Fruit fly (Drosophila melanogaster): Measurements from ENCODE around the gene mah.

mah gene

DNA sequence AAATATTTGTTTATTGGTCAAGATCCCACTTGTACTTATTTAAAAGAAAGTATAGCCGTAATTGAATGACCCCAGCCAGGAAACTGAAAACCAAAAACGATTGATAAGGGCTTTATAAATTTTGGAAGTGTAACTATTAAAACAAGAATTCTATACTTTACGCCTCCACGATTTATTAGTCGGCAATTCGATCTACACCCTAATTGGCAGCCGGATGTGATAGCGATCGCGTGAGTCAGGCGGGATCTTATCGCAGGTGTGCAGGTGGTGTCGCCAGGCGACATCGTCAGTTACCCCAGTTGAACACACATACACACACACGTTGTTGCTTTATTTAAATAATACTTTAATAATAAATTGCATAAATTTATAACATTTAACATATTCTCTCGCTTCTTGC lies 12.9 kb upstream of the mah start:
- no peak for TF ChIP-seq CG32006 (GFP tag; optimal IDR thresholded peaks at IDR 0.05)
- TF ChIP-seq CG6854 (GFP tag; optimal IDR thresholded peaks at IDR 0.05) = no peak
- no peak for TF ChIP-seq CG11902 (GFP tag; optimal IDR thresholded peaks at IDR 0.05)
- no peak for TF ChIP-seq CG4318 (GFP tag; optimal IDR thresholded peaks at IDR 0.05)
- TF ChIP-seq CG10669 (GFP tag; optimal IDR thresholded peaks at IDR 0.05) = no peak
- no peak for TF ChIP-seq acj6 (GFP tag; optimal IDR thresholded peaks at IDR 0.05)
- TF ChIP-seq CG8119 (GFP tag; IDR thresholded peaks at IDR 0.05) = no peak

DNA sequence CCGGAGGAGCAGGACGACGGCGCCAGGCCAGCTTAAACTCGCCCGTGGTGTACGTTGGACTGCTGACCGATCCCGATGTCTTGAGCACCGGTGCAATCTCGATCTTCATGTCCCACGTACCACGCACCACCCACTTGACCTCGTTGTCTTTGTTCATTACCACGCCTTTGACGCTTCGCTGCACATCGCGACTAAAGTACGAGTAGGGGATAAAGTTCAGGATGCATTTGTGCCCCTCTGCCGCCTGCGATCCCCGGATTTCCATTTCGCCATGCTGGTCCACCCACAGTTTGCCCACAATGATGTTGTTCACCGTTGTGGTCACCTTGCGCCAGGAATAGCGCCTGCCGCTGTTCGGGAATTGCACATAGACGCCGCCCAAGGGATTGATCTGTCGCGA lies 11.7 kb upstream of the mah start:
- TF ChIP-seq CG9139 (GFP tag; optimal IDR thresholded peaks at IDR 0.05) (peak; percentile 23), CG11762 (GFP tag; optimal IDR thresholded peaks at IDR 0.05; ENCODE audit: insufficient read depth) (no peak), ss (GFP tag; optimal IDR thresholded peaks at IDR 0.05) (peak; percentile 47 to 78)

DNA sequence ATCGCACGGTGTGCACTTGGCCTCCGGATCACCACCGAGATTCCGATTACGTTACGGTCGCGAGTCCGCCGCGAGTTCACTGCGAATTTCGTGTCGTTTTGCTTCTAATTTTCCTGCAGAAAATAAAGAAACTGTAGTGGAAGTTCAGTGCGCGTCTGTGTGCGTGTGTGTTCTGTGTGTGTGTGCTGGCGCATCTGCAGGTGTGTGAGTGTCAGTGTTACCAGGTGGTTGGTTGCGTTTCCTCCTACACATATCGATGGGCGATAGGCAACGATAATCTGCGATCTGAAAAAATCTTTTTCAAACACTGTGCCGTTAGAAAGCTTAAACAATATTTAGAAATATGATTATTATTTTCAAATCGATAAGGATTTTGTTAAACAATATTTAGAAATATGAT lies 9.4 kb upstream of the mah start, which contains the start of gene Osbp:
Gene Osbp (minus strand): TSS at position 174 of the 400 bp plus-strand sequence.
- TF ChIP-seq CG6808 (GFP tag; optimal IDR thresholded peaks at IDR 0.05) = no peak
- no peak for TF ChIP-seq Eip93F (GFP tag; optimal IDR thresholded peaks at IDR 0.05)
- no peak for TF ChIP-seq CG34406 (GFP tag; optimal IDR thresholded peaks at IDR 0.05)
- TF ChIP-seq Sox102F (GFP tag; optimal IDR thresholded peaks at IDR 0.05) = no peak
- TF ChIP-seq CG11902 (GFP tag; optimal IDR thresholded peaks at IDR 0.05) = no peak
- TF ChIP-seq CG8119 (GFP tag; IDR thresholded peaks at IDR 0.05) = no peak
- no peak for TF ChIP-seq CG7368 (GFP tag; optimal IDR thresholded peaks at IDR 0.05)
- peak; percentile 4 for TF ChIP-seq esn (GFP tag; optimal IDR thresholded peaks at IDR 0.05)
- TF ChIP-seq Sox14 (GFP tag; optimal IDR thresholded peaks at IDR 0.05) = peak; percentile 43
- no peak for TF ChIP-seq Eip75B (GFP tag; optimal IDR thresholded peaks at IDR 0.05)
- peak; percentile 21 for TF ChIP-seq CG1621 (tag; optimal IDR thresholded peaks at IDR 0.05)
- 0 out of 3 replicates have a peak, but pooled peaks have one; percentile 19 for TF ChIP-seq CG6163 (GFP tag; IDR thresholded peaks at IDR 0.05)
- peak; percentile 76 for TF ChIP-seq svp (GFP tag)
- no peak for TF ChIP-seq CG6854 (GFP tag; optimal IDR thresholded peaks at IDR 0.05)
- TF ChIP-seq Eip78C (GFP tag) = peak; percentile 60

DNA sequence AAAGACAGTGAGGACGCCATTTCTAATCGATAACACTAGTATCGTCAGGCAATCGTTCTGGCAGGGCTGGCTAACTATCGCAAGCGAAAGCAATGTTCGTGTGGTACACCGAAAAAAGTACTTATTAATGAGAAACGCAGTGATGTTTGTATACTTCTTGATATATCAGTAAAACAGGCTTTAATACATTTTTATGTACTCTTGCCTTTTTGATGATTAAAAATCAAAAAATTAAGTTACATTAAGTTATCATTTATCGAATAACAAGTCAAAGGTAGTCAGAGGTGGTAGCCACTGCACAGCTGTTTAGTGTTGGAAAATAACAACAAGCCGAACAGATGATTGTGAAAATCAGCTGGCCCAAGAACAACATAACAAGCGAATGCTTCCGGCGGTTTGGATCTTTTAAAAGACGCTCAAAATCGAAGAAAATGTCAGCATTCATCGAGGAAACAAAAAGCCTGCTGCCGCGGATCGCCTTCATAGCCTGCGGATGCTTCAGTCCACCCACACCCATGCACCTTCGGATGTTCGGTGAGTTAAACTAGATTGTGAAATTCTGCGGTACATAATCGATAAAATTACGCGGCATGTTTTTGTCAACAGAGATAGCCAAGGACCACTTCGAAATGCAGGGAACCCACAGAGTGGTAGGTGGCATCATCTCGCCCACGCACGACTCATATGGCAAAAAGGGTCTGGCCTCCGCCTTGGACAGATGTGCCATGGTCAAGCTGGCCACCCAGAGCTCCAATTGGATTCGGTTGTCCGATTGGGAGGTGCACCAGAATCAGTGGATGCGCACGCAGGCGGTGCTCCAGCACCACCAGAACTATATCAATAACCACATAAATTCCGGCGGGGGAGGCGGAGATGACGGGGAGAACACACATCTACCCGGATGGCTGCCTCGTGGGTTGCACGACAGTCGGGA lies 2.2 kb upstream of the mah start, which contains the start of the genes ssh and Nmnat:
Gene ssh (minus strand): TSS at position 37 of the 934 bp plus-strand sequence.
Gene Nmnat (plus strand): TSS at position 318 of the 934 bp plus-strand sequence.
- TF ChIP-seq Eip78C (GFP tag) (peak; percentile 80), Blimp-1 (GFP tag; optimal IDR thresholded peaks at IDR 0.05) (no peak), Ets96B (tag; optimal IDR thresholded peaks at IDR 0.05) (peak; percentile 22), svp (GFP tag) (peak; percentile 88), Sox14 (GFP tag; optimal IDR thresholded peaks at IDR 0.05) (peak; percentile 42), lz (GFP tag; optimal IDR thresholded peaks at IDR 0.05) (peak; percentile 54), CG8319 (GFP tag; optimal IDR thresholded peaks at IDR 0.05) (no peak), Eip75B (GFP tag; optimal IDR thresholded peaks at IDR 0.05) (no peak), esn (GFP tag; optimal IDR thresholded peaks at IDR 0.05) (peak; percentile 66), CG31627 (GFP tag; optimal IDR thresholded peaks at IDR 0.05) (peak; percentile 31), topi (GFP tag; optimal IDR thresholded peaks at IDR 0.05) (peak; percentile 42)

DNA sequence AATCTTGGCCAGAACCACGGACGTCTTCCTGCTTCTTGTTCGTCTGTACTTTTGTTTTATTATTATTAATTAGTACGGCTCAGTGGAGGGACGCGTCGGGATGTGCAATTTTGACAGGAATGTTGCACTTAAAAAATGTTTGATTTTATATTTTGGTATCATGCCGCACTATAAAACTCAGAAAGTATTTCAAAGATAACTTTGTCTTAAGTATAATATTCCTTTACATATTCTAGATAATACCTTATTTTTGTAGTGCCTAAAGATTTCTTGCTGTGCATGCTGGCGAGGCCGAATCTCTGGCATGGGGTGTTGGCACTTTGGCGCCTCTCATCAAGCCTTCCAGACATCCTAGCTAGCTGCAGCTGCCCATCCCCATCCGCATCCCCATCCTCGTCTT lies 5.7 kb downstream of the mah start:
- TF ChIP-seq CG10669 (GFP tag; optimal IDR thresholded peaks at IDR 0.05) (peak; percentile 58), CG1621 (tag; optimal IDR thresholded peaks at IDR 0.05) (peak; percentile 46), Gug (GFP tag; IDR thresholded peaks at IDR 0.05) (no peak), Sox102F (GFP tag; optimal IDR thresholded peaks at IDR 0.05) (no peak), topi (GFP tag; optimal IDR thresholded peaks at IDR 0.05) (no peak), CG3032 (tag; optimal IDR thresholded peaks at IDR 0.05) (peak; percentile 73), spab (GFP tag; optimal IDR thresholded peaks at IDR 0.05) (peak; percentile 67), fd59A (GFP tag; optimal IDR thresholded peaks at IDR 0.05) (peak; percentile 56), Lpt (GFP tag; optimal IDR thresholded peaks at IDR 0.05) (no peak), ss (GFP tag; optimal IDR thresholded peaks at IDR 0.05) (peak; percentile 24 to 51), Sox14 (GFP tag; optimal IDR thresholded peaks at IDR 0.05) (peak; percentile 9), Eip78C (GFP tag) (peak; percentile 75), Eip75B (GFP tag; optimal IDR thresholded peaks at IDR 0.05) (peak; percentile 22), Met (GFP tag; optimal IDR thresholded peaks at IDR 0.05) (no peak), CG16779 (tag; optimal IDR thresholded peaks at IDR 0.05) (no peak), dsx (GFP tag; optimal IDR thresholded peaks at IDR 0.05; ENCODE audit: poor library complexity, severe bottlenecking) (peak; percentile 57), CG3919 (GFP tag; optimal IDR thresholded peaks at IDR 0.05) (peak; percentile 13), CG10631 (GFP tag; optimal IDR thresholded peaks at IDR 0.05) (peak; percentile 44), achi (GFP tag; optimal IDR thresholded peaks at IDR 0.05) (peak; percentile 15), Hr38 (GFP tag; optimal IDR thresholded peaks at IDR 0.05) (no peak)
